Worm (Caenorhabditis elegans) whole organism, L1 larva: Measurements from ENCODE around the gene exos-7.

Experiments used
- aly-2 ChIP-seq: fragments of 150-350 bp; optimal IDR thresholded peaks from 2 replicates; lab custom pipeline; 2014; ENCODE audit warnings: missing biosample characterization, missing genetic modification characterization
- ama-1 ChIP-seq: fragments of 150-350 bp; optimal IDR thresholded peaks from 2 replicates; lab custom pipeline; 2014
- ces-1 ChIP-seq: fragments of 150-350 bp; optimal IDR thresholded peaks from 2 replicates; lab custom pipeline; 2014; ENCODE audit warnings: missing biosample characterization, missing genetic modification reagents, missing genetic modification characterization
- jun-1 ChIP-seq: fragments of 150-350 bp; optimal IDR thresholded peaks from 2 replicates; lab custom pipeline; 2014; ENCODE audit warnings: missing biosample characterization, missing genetic modification reagents, missing genetic modification characterization
- mef-2 ChIP-seq: fragments of 150-350 bp; optimal IDR thresholded peaks from 2 replicates; lab custom pipeline; 2014; ENCODE audit warnings: missing biosample characterization, missing genetic modification characterization
- nhr-71 ChIP-seq: sonication (generic microtip); optimal IDR thresholded peaks from 2 replicates; lab custom pipeline; 2016; ENCODE audit warnings: mild to moderate bottlenecking, missing genetic modification characterization, moderate library complexity, missing compliant biosample characterization
- nhr-85 ChIP-seq: sonication (generic microtip); peaks from one replicate; lab custom pipeline; 2016; ENCODE audit warnings: missing genetic modification characterization, inconsistent platforms, missing compliant biosample characterization
- pqm-1 ChIP-seq: sonication (generic microtip); optimal IDR thresholded peaks from 3 replicates; lab custom pipeline; 2017; ENCODE audit warnings: missing biosample characterization, missing genetic modification characterization

- TF ChIP-seq ces-1 (GFP tag; lab: Kevin White, UChicago) (no peak), ama-1 (lab: Kevin White, UChicago) (no peak), mef-2 (tag; lab: Kevin White, UChicago) (no peak), pqm-1 (no peak), nhr-71 (tag; lab: Kevin White, UChicago) (peak; percentile 35), aly-2 (no peak), jun-1 (tag; lab: Kevin White, UChicago) (no peak), nhr-85 (tag; lab: Kevin White, UChicago) (no peak)
Observed at ce11 chrV:20837765-20838164, 900 bp upstream of the exos-7 start, which contains the start of gene mrps-12.
